Fruit fly (Drosophila melanogaster) whole organism, embryonic: ENCODE data around the gene Spase12.
A peak's percentile ranks its signal among the peaks of the same experiment; 100 is the strongest.

Source experiments
- Ada2b ChIP-seq: fragments of 200-800 bp; sonication (Bioruptor generic); IDR thresholded peaks from 2 replicates; pipeline ENCODE4 v1.3.6; 2022; ENCODE audit warnings: missing biosample characterization, missing genetic modification characterization
- Blimp-1 ChIP-seq: fragments of 200-800 bp; sonication (Bioruptor generic); optimal IDR thresholded peaks from 3 replicates; lab custom pipeline; 2018; ENCODE audit warnings: missing biosample characterization, missing genetic modification characterization, mild to moderate bottlenecking, moderate library complexity, missing genetic modification reagents
- C15 ChIP-seq: fragments of 200-800 bp; sonication (Bioruptor generic); IDR thresholded peaks from 3 replicates; pipeline ENCODE4 v1.3.6; 2022; ENCODE audit warnings: missing biosample characterization, missing genetic modification characterization
- CG10321 ChIP-seq: fragments of 200-800 bp; sonication (Bioruptor generic); IDR thresholded peaks from 2 replicates; pipeline ENCODE4 v1.3.6; 2022; ENCODE audit warnings: missing biosample characterization, missing genetic modification characterization
- CG10543 ChIP-seq: fragments of 200-800 bp; sonication (Bioruptor generic); optimal IDR thresholded peaks from 3 replicates; lab custom pipeline; 2017; ENCODE audit warnings: missing biosample characterization, mild to moderate bottlenecking, missing genetic modification characterization, moderate library complexity
- CG10979 ChIP-seq: fragments of 200-800 bp; sonication (Bioruptor generic); optimal IDR thresholded peaks from 2 replicates; lab custom pipeline; 2018; ENCODE audit warnings: missing biosample characterization, mild to moderate bottlenecking, missing genetic modification characterization, moderate library complexity
- CG11247 ChIP-seq: fragments of 200-800 bp; sonication (Bioruptor generic); IDR thresholded peaks from 2 replicates; pipeline ENCODE4 v1.3.6; 2022; ENCODE audit warnings: missing biosample characterization, missing genetic modification characterization
- CG11456 ChIP-seq: fragments of 200-800 bp; sonication (Bioruptor generic); IDR thresholded peaks from 3 replicates; pipeline ENCODE4 v1.3.6; 2022; ENCODE audit warnings: missing biosample characterization, missing genetic modification characterization
- CG13624 ChIP-seq: fragments of 200-800 bp; sonication (Bioruptor generic); optimal IDR thresholded peaks from 2 replicates; lab custom pipeline; 2016; ENCODE audit warnings: missing biosample characterization, missing genetic modification characterization
- CG14710 ChIP-seq: fragments of 200-800 bp; sonication (Bioruptor generic); optimal IDR thresholded peaks from 3 replicates; lab custom pipeline; 2019; ENCODE audit warnings: missing biosample characterization, mild to moderate bottlenecking, missing genetic modification characterization, moderate library complexity
- CG17328 ChIP-seq: fragments of 200-800 bp; sonication (Bioruptor generic); IDR thresholded peaks from 2 replicates; pipeline ENCODE4 v1.3.6; 2022; ENCODE audit warnings: missing biosample characterization, missing genetic modification characterization
- CG2889 ChIP-seq: fragments of 200-800 bp; sonication (Bioruptor generic); IDR thresholded peaks from 3 replicates; pipeline ENCODE4 v1.3.6; 2022; ENCODE audit warnings: missing biosample characterization, missing genetic modification characterization
- CG31365 ChIP-seq: fragments of 200-800 bp; sonication (Bioruptor generic); optimal IDR thresholded peaks from 2 replicates; lab custom pipeline; 2018; ENCODE audit warnings: missing biosample characterization, mild to moderate bottlenecking, missing genetic modification characterization
- CG33213 ChIP-seq: fragments of 200-800 bp; sonication (Bioruptor generic); optimal IDR thresholded peaks from 3 replicates; lab custom pipeline; 2016; ENCODE audit warnings: missing biosample characterization, missing genetic modification characterization
- CG34224 ChIP-seq: fragments of 200-800 bp; sonication (Bioruptor generic); IDR thresholded peaks from 3 replicates; pipeline ENCODE4 v1.3.6; 2022; ENCODE audit warnings: missing biosample characterization, missing genetic modification characterization; ENCODE audit not compliant: partially characterized antibody
- CG3726 ChIP-seq: fragments of 200-800 bp; sonication (Bioruptor generic); IDR thresholded peaks from 3 replicates; pipeline ENCODE4, ENCODE4 v1.3.6; 2022; ENCODE audit warnings: missing biosample characterization, missing genetic modification characterization
- CG9437 ChIP-seq: fragments of 200-800 bp; sonication (Bioruptor generic); optimal IDR thresholded peaks from 2 replicates; lab custom pipeline; 2018; ENCODE audit warnings: missing biosample characterization, mild to moderate bottlenecking, missing genetic modification characterization
- CG9609 ChIP-seq: fragments of 200-800 bp; sonication (Bioruptor generic); optimal IDR thresholded peaks from 3 replicates; lab custom pipeline; 2016; ENCODE audit warnings: missing biosample characterization, missing genetic modification characterization
- D19A ChIP-seq: fragments of 200-800 bp; optimal IDR thresholded peaks from 3 replicates; lab custom pipeline; 2019; ENCODE audit warnings: missing biosample characterization, mild to moderate bottlenecking, missing genetic modification characterization, moderate library complexity
- Dad ChIP-seq: fragments of 200-800 bp; sonication (Bioruptor generic); optimal IDR thresholded peaks from 3 replicates; lab custom pipeline; 2016; ENCODE audit warnings: missing biosample characterization, missing genetic modification characterization
- Deaf1 ChIP-seq: fragments of 200-800 bp; optimal IDR thresholded peaks from 3 replicates; lab custom pipeline; 2019; ENCODE audit warnings: missing biosample characterization, mild to moderate bottlenecking, missing genetic modification characterization, moderate library complexity
- Dfd ChIP-seq, 2 experiments: fragments of >200 bp; optimal IDR thresholded peaks; 2 replicates each; lab custom pipeline; 2017; ENCODE audit warnings: missing biosample characterization in 2 of 2, missing genetic modification characterization in 2 of 2
- Dip2 ChIP-seq: fragments of 200-800 bp; sonication (Bioruptor generic); IDR thresholded peaks from 2 replicates; pipeline ENCODE4 v1.3.6; 2022; ENCODE audit warnings: missing biosample characterization, missing genetic modification characterization
- Fer2 ChIP-seq: fragments of 200-800 bp; sonication (Bioruptor generic); optimal IDR thresholded peaks from 2 replicates; lab custom pipeline; 2018; ENCODE audit warnings: missing biosample characterization, mild to moderate bottlenecking, missing genetic modification characterization, moderate library complexity
- HLHmδ ChIP-seq: fragments of 200-800 bp; sonication (Bioruptor generic); optimal IDR thresholded peaks from 2 replicates; lab custom pipeline; 2018; ENCODE audit warnings: missing biosample characterization, mild to moderate bottlenecking, missing genetic modification characterization, moderate library complexity
- HmgZ ChIP-seq: fragments of 200-800 bp; sonication (Bioruptor generic); optimal IDR thresholded peaks from 2 replicates; lab custom pipeline; 2018; ENCODE audit warnings: missing biosample characterization, mild to moderate bottlenecking, missing genetic modification characterization
- Hr51 ChIP-seq, 2 experiments: fragments of 200-800 bp; sonication (Bioruptor generic); optimal IDR thresholded peaks; 2 replicates in 1 of 2; 3 replicates in 1 of 2; lab custom pipeline; 2016 to 2018; ENCODE audit warnings: missing biosample characterization in 2 of 2, missing genetic modification characterization in 2 of 2, mild to moderate bottlenecking in 1 of 2, moderate library complexity in 1 of 2
- Hsf ChIP-seq: fragments of 200-800 bp; sonication (Bioruptor generic); optimal IDR thresholded peaks from 3 replicates; lab custom pipeline; 2016; ENCODE audit warnings: missing biosample characterization, missing genetic modification characterization
- MESR4 ChIP-seq: fragments of 200-800 bp; sonication (Bioruptor generic); optimal IDR thresholded peaks from 2 replicates; lab custom pipeline; 2018; ENCODE audit warnings: missing biosample characterization, mild to moderate bottlenecking, missing genetic modification characterization, moderate library complexity
- Mad ChIP-seq: fragments of 200-800 bp; sonication (Bioruptor generic); optimal IDR thresholded peaks from 2 replicates; lab custom pipeline; 2016; ENCODE audit warnings: missing biosample characterization, missing genetic modification characterization
- Max ChIP-seq: fragments of 200-800 bp; sonication (Bioruptor generic); optimal IDR thresholded peaks from 2 replicates; lab custom pipeline; 2016; ENCODE audit warnings: missing biosample characterization, mild to moderate bottlenecking, missing genetic modification characterization
- Xrp1 ChIP-seq: fragments of 200-800 bp; sonication (Bioruptor generic); IDR thresholded peaks from 2 replicates; pipeline ENCODE4 v1.3.6; 2022; ENCODE audit warnings: missing biosample characterization, missing genetic modification characterization
- ab ChIP-seq: fragments of 200-800 bp; sonication (Bioruptor generic); optimal IDR thresholded peaks from 2 replicates; lab custom pipeline; 2016; ENCODE audit warnings: missing biosample characterization, missing genetic modification characterization
- crc ChIP-seq: fragments of 200-800 bp; sonication (Bioruptor generic); optimal IDR thresholded peaks from 2 replicates; lab custom pipeline; 2016; ENCODE audit warnings: missing biosample characterization, missing genetic modification characterization
- emc ChIP-seq: fragments of 200-800 bp; sonication (Bioruptor generic); optimal IDR thresholded peaks from 2 replicates; lab custom pipeline; 2016; ENCODE audit warnings: missing biosample characterization, missing genetic modification characterization
- en ChIP-seq: fragments of 200-800 bp; sonication (Bioruptor generic); optimal IDR thresholded peaks from 2 replicates; lab custom pipeline; 2016; ENCODE audit warnings: missing biosample characterization, missing genetic modification characterization
- esg ChIP-seq: fragments of 200-800 bp; sonication (Bioruptor generic); conservative IDR thresholded peaks from 2 replicates; pipeline ENCODE4 v1.3.6; 2022; ENCODE audit warnings: missing biosample characterization, missing genetic modification characterization
- fd64A ChIP-seq: fragments of 200-800 bp; sonication (Bioruptor generic); optimal IDR thresholded peaks from 3 replicates; lab custom pipeline; 2018; ENCODE audit warnings: missing biosample characterization, mild to moderate bottlenecking, missing genetic modification characterization
- gem ChIP-seq: fragments of 200-800 bp; sonication (Bioruptor generic); optimal IDR thresholded peaks from 2 replicates; lab custom pipeline; 2019; ENCODE audit warnings: missing biosample characterization, mild to moderate bottlenecking, missing genetic modification characterization, moderate library complexity
- grau ChIP-seq: fragments of 200-800 bp; optimal IDR thresholded peaks from 3 replicates; lab custom pipeline; 2019; ENCODE audit warnings: missing biosample characterization, mild to moderate bottlenecking, missing genetic modification characterization, moderate library complexity
- ham ChIP-seq: fragments of 200-800 bp; sonication (Bioruptor generic); IDR thresholded peaks from 2 replicates; pipeline ENCODE4 v1.3.6; 2022; ENCODE audit warnings: missing biosample characterization, missing genetic modification characterization
- kay ChIP-seq: fragments of 200-800 bp; sonication (Bioruptor generic); optimal IDR thresholded peaks from 2 replicates; lab custom pipeline; 2016; ENCODE audit warnings: missing biosample characterization, missing genetic modification characterization
- lmd ChIP-seq: fragments of 200-800 bp; sonication (Bioruptor generic); IDR thresholded peaks from 2 replicates; pipeline ENCODE4 v1.3.6; 2022; ENCODE audit warnings: missing biosample characterization, missing genetic modification characterization
- mirr ChIP-seq: fragments of 200-800 bp; sonication (Bioruptor generic); optimal IDR thresholded peaks from 3 replicates; lab custom pipeline; 2018; ENCODE audit warnings: missing biosample characterization, mild to moderate bottlenecking, missing genetic modification characterization
- pan ChIP-seq, 4 experiments: fragments of >200 bp in 3 of 4; fragments of 200-800 bp in 1 of 4; sonication (Bioruptor generic) in 1 of 4; optimal IDR thresholded peaks in 3 of 4; IDR thresholded peaks in 1 of 4; 2 replicates each; pipeline versions ENCODE4 v1.3.6 to Lab custom; 2017 to 2022; ENCODE audit warnings: missing biosample characterization in 2 of 4, missing genetic modification characterization in 2 of 4, mixed read lengths in 1 of 4
- peb ChIP-seq: fragments of 200-800 bp; sonication (Bioruptor generic); IDR thresholded peaks from 2 replicates; pipeline ENCODE4 v1.3.6; 2022; ENCODE audit warnings: missing biosample characterization, missing genetic modification characterization
- pho ChIP-seq: fragments of 200-800 bp; sonication (Bioruptor generic); optimal IDR thresholded peaks from 2 replicates; lab custom pipeline; 2016; ENCODE audit warnings: missing biosample characterization, missing genetic modification characterization
- sens-2 ChIP-seq: fragments of 200-800 bp; sonication (Bioruptor generic); IDR thresholded peaks from 2 replicates; pipeline ENCODE4 v1.3.6; 2022; ENCODE audit warnings: missing biosample characterization, missing genetic modification characterization
- wdn ChIP-seq: fragments of 200-800 bp; sonication (Bioruptor generic); IDR thresholded peaks from 2 replicates; pipeline ENCODE4 v1.3.6; 2022; ENCODE audit warnings: missing biosample characterization, missing genetic modification characterization
- zf30C ChIP-seq: fragments of 200-800 bp; sonication (Bioruptor generic); optimal IDR thresholded peaks from 3 replicates; lab custom pipeline; 2018; ENCODE audit warnings: missing biosample characterization, mild to moderate bottlenecking, missing genetic modification characterization

Gene Spase12

DNA sequence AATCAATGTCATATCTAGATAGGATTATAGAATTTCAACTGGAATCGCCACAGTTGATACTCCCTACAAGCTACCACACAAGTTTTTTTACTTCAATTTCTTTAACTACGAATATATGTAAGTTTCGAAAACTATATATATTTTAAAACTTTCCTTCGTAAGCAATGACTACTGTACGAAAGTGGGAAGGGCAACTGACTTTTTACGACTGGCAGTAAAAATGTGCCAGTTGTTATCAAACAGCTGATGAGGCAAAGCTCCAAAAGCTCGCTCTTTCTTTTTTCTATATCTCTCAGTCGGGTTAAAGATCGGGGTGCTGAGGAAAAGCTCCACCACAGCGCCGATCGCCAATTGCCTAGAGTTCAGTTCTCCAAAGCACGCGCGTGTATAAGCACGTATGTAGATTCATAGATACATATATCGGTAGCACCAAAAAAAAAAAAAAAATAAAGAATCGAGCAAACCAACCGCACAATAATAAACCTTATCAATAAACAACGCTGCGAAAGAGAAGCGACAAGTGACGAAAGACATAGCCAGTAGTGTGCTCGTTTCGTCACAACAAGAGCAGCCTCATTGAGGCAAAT lies 11.9 kb downstream of the Spase12 start (continued):
- TF ChIP-seq HmgZ (tag; lab: Kevin White, UChicago) (peak; percentile 59), HLHmδ (GFP tag; lab: Kevin White, UChicago) (no peak), wdn (GFP tag; lab: Robert Waterston, UW) (peak; percentile 45; the same call in 1 of the 2 replicates), CG11247 (peak; percentile 44), CG11456 (GFP tag; lab: Robert Waterston, UW) (peak; percentile 55; the same call in 2 of the 3 replicates), C15 (GFP tag; lab: Robert Waterston, UW) (0 out of 3 replicates have a peak, but pooled peaks have one; percentile 44), CG10979 (tag; lab: Kevin White, UChicago) (peak; percentile 27), CG34224 (GFP tag; lab: Robert Waterston, UW) (0 out of 3 replicates have a peak, but pooled peaks have one; percentile 10), pan (optimal IDR thresholded peaks at IDR 0.05; lab: Kevin White, UChicago) (no peak), pan (GFP tag; optimal IDR thresholded peaks at IDR 0.05 in 1 of 2, IDR thresholded peaks at IDR 0.05 in 1 of 2) (peak in 1 of 2 experiments; percentile 78), CG17328 (GFP tag; lab: Robert Waterston, UW) (peak; percentile 71), CG33213 (GFP tag; lab: Kevin White, UChicago) (no peak), CG10543 (peak; percentile 53), crc (GFP tag; lab: Kevin White, UChicago) (no peak), en (no peak), fd64A (GFP tag; lab: Kevin White, UChicago) (no peak), CG3726 (GFP tag; lab: Robert Waterston, UW) (no peak), mirr (GFP tag; lab: Kevin White, UChicago) (peak; percentile 19), Hr51 (GFP tag; optimal IDR thresholded peaks at IDR 0.05; lab: Kevin White, UChicago) (peak in 1 of 2 experiments; percentile 84), CG2889 (GFP tag; lab: Robert Waterston, UW) (peak; percentile 68; the same call in 1 of the 3 replicates), CG13624 (GFP tag; lab: Kevin White, UChicago) (peak; percentile 40), pho (GFP tag; lab: Kevin White, UChicago) (peak; percentile 10), Fer2 (tag; lab: Kevin White, UChicago) (peak; percentile 9), gem (peak; percentile 80), ham (GFP tag; lab: Robert Waterston, UW) (no peak), esg (GFP tag; lab: Robert Waterston, UW) (peak; percentile 70), sens-2 (GFP tag; lab: Robert Waterston, UW) (peak; percentile 57; the same call in 1 of the 2 replicates), CG9609 (GFP tag; lab: Kevin White, UChicago) (peak; percentile 20), kay (GFP tag; lab: Kevin White, UChicago) (peak; percentile 9), CG9437 (GFP tag; lab: Kevin White, UChicago) (peak; percentile 15), MESR4 (no peak), Dip2 (no peak), Hsf (GFP tag; lab: Kevin White, UChicago) (peak; percentile 6), Ada2b (peak; percentile 79), Dad (GFP tag; lab: Kevin White, UChicago) (peak; percentile 43), peb (no peak), emc (peak; percentile 7), D19A (peak; percentile 63), lmd (GFP tag; lab: Robert Waterston, UW) (peak; percentile 70), zf30C (GFP tag; lab: Kevin White, UChicago) (no peak), grau (tag; lab: Kevin White, UChicago) (peak; percentile 94), Blimp-1 (GFP tag; lab: Kevin White, UChicago) (peak; percentile 51), CG31365 (tag; lab: Kevin White, UChicago) (peak; percentile 37), Dfd (GFP tag; optimal IDR thresholded peaks at IDR 0.05; lab: Kevin White, UChicago) (no peak), Mad (no peak), Max (GFP tag; lab: Kevin White, UChicago) (no peak), CG10321 (no peak), ab (GFP tag; lab: Kevin White, UChicago) (no peak), CG14710 (tag; lab: Kevin White, UChicago) (no peak), Xrp1 (peak; percentile 62), Deaf1 (tag; lab: Kevin White, UChicago) (peak; percentile 78)
